Fruit fly (Drosophila melanogaster): Measurements from ENCODE around the gene Cp19.
A peak's percentile ranks its signal among the peaks of the same experiment; 100 is the strongest.

Gene Cp19

DNA sequence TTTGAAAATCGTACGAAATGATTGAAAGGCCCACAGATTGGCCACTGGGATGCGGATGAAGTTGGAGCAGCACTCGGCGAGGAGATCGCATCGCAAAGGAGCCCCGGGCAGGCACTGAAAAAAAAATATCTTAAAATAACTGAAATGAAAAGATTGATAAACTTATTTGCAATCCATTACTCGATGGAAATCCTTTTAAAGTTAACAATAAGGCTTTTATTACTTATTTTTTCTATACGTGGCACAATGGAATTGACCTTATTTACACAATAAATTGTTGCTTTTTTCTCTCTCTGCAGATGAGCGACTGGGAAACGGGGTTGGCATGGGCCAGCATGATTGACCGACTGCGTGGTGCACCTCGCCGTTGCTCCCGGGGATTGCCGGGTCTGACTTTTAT is 21.6 kb downstream of the Cp19 start (continued):
- 0 out of 3 replicates have a peak, but pooled peaks have one; percentile 40 for TF ChIP-seq gce (GFP tag; IDR thresholded peaks at IDR 0.05)
- no peak for TF ChIP-seq CG12236 (GFP tag; optimal IDR thresholded peaks at IDR 0.05)
- TF ChIP-seq CG12659 (GFP tag; optimal IDR thresholded peaks at IDR 0.05), result peak; percentile 41
- TF ChIP-seq D19A (tag; optimal IDR thresholded peaks at IDR 0.05), result peak; percentile 44
- TF ChIP-seq Optix (GFP tag; IDR thresholded peaks at IDR 0.05), result peak; percentile 41; the same call in 1 of the 3 replicates
- peak; percentile 34 for TF ChIP-seq CG18599 (GFP tag; optimal IDR thresholded peaks at IDR 0.05)
- TF ChIP-seq CG2678 (tag; optimal IDR thresholded peaks at IDR 0.05), result peak; percentile 74
- TF ChIP-seq ranshi (GFP tag; IDR thresholded peaks at IDR 0.05), result no peak
- peak; percentile 43 for TF ChIP-seq Rx (GFP tag; IDR thresholded peaks at IDR 0.05)
- no peak for TF ChIP-seq CG14667 (GFP tag; IDR thresholded peaks at IDR 0.05)
- no peak for TF ChIP-seq CG8290 (GFP tag; optimal IDR thresholded peaks at IDR 0.05)
- TF ChIP-seq CG8290 (tag; optimal IDR thresholded peaks at IDR 0.05), result no peak
- TF ChIP-seq CG2120 (GFP tag; optimal IDR thresholded peaks at IDR 0.05), result no peak
- TF ChIP-seq CG3726 (GFP tag; IDR thresholded peaks at IDR 0.05), result no peak
- peak; percentile 40; the same call in 1 of the 2 replicates for TF ChIP-seq Nf-YA (GFP tag; IDR thresholded peaks at IDR 0.05)
- peak; percentile 59 for TF ChIP-seq tgo (GFP tag; IDR thresholded peaks at IDR 0.05)
- TF ChIP-seq Oaz (GFP tag; IDR thresholded peaks at IDR 0.05), result no peak
- TF ChIP-seq Ada2b (GFP tag; IDR thresholded peaks at IDR 0.05), result peak; percentile 64; the same call in 1 of the 2 replicates
- TF ChIP-seq sc (optimal IDR thresholded peaks at IDR 0.05), result no peak
- peak; percentile 36 for TF ChIP-seq sc (GFP tag; optimal IDR thresholded peaks at IDR 0.05)
- no peak for TF ChIP-seq hb (GFP tag; IDR thresholded peaks at IDR 0.05; ENCODE audit: partially characterized antibody)
- peak; percentile 41 for TF ChIP-seq Fer3 (tag; optimal IDR thresholded peaks at IDR 0.05)
- TF ChIP-seq nmo (GFP tag; optimal IDR thresholded peaks at IDR 0.05), result peak; percentile 66
- TF ChIP-seq CG13287 (GFP tag; IDR thresholded peaks at IDR 0.05; ENCODE audit: partially characterized antibody), result no peak
- peak; percentile 42 for TF ChIP-seq nau (GFP tag; optimal IDR thresholded peaks at IDR 0.05)
- no peak for TF ChIP-seq Bteb2 (GFP tag; optimal IDR thresholded peaks at IDR 0.05)
- peak; percentile 48 for TF ChIP-seq gcm (GFP tag; optimal IDR thresholded peaks at IDR 0.05)
- TF ChIP-seq lmd (GFP tag; IDR thresholded peaks at IDR 0.05), result peak; percentile 55; the same call in 1 of the 2 replicates
- TF ChIP-seq vnd (GFP tag; IDR thresholded peaks at IDR 0.05; ENCODE audit: partially characterized antibody), result no peak
- peak; percentile 17 for TF ChIP-seq NfI (GFP tag; optimal IDR thresholded peaks at IDR 0.05)
- peak; percentile 87 for TF ChIP-seq sens (GFP tag)
- no peak for TF ChIP-seq CG7928 (GFP tag; optimal IDR thresholded peaks at IDR 0.05)
- TF ChIP-seq tup (GFP tag; optimal IDR thresholded peaks at IDR 0.05), result no peak
- no peak for TF ChIP-seq BtbVII (GFP tag; optimal IDR thresholded peaks at IDR 0.05)
- peak; percentile 50; the same call in 1 of the 3 replicates for TF ChIP-seq CG11695 (GFP tag; IDR thresholded peaks at IDR 0.05)
- 0 out of 2 replicates have a peak, but pooled peaks have one; percentile 13 for TF ChIP-seq E2f2 (GFP tag; IDR thresholded peaks at IDR 0.05)
- TF ChIP-seq row (GFP tag; IDR thresholded peaks at IDR 0.05), result peak; percentile 62
- TF ChIP-seq CG6689 (GFP tag; IDR thresholded peaks at IDR 0.05), result peak; percentile 67
- peak; percentile 28; the same call in 1 of the 2 replicates for TF ChIP-seq slbo (GFP tag; IDR thresholded peaks at IDR 0.05)
- TF ChIP-seq Drgx (GFP tag; IDR thresholded peaks at IDR 0.05), result peak; percentile 71
- TF ChIP-seq CG10366 (GFP tag; IDR thresholded peaks at IDR 0.05), result peak; percentile 67
- TF ChIP-seq knrl (GFP tag; IDR thresholded peaks at IDR 0.05; ENCODE audit: partially characterized antibody), result no peak
- no peak for TF ChIP-seq CG31224 (GFP tag; IDR thresholded peaks at IDR 0.05)
- TF ChIP-seq Sry-δ (GFP tag; optimal IDR thresholded peaks at IDR 0.05), result peak; percentile 4
- TF ChIP-seq CG9609 (GFP tag; optimal IDR thresholded peaks at IDR 0.05), result no peak
- TF ChIP-seq Ptx1 (GFP tag; IDR thresholded peaks at IDR 0.05), result peak; percentile 67
- TF ChIP-seq CG43689 (GFP tag; IDR thresholded peaks at IDR 0.05), result no peak
- no peak for TF ChIP-seq Trl (optimal IDR thresholded peaks at IDR 0.05)
- TF ChIP-seq Trl (GFP tag; optimal IDR thresholded peaks at IDR 0.05), result no peak
- peak; percentile 52 for TF ChIP-seq CG1529 (GFP tag; optimal IDR thresholded peaks at IDR 0.05)
- TF ChIP-seq CG30431 (GFP tag; optimal IDR thresholded peaks at IDR 0.05), result no peak
- TF ChIP-seq CG8281 (tag; optimal IDR thresholded peaks at IDR 0.05), result peak; percentile 4
- no peak for TF ChIP-seq Myb (GFP tag; optimal IDR thresholded peaks at IDR 0.05)
